Fruit fly (Drosophila melanogaster): ENCODE measurements around the gene Cyp4e3.

Cyp4e3 gene

dm6 chr2L:9757990-9758814 lies 8.3 kb upstream of the Cyp4e3 start, which contains the start of gene zf30C (continued):
- TF ChIP-seq CG10669 (GFP tag; optimal IDR thresholded peaks at IDR 0.05) (peak; percentile 73), svp (GFP tag) (peak; percentile 96), Sox102F (GFP tag; optimal IDR thresholded peaks at IDR 0.05) (peak; percentile 87), CG6808 (GFP tag; optimal IDR thresholded peaks at IDR 0.05) (peak; percentile 54), Eip75B (GFP tag; optimal IDR thresholded peaks at IDR 0.05) (peak; percentile 91), CG6792 (GFP tag; optimal IDR thresholded peaks at IDR 0.05) (peak; percentile 83), Smox (GFP tag; optimal IDR thresholded peaks at IDR 0.05) (peak; percentile 87), CG8119 (GFP tag; IDR thresholded peaks at IDR 0.05) (peak; percentile 73), eg (GFP tag; IDR thresholded peaks at IDR 0.05) (peak; percentile 92), CG11902 (GFP tag; optimal IDR thresholded peaks at IDR 0.05) (peak; percentile 86), acj6 (GFP tag; optimal IDR thresholded peaks at IDR 0.05) (peak; percentile 90), CG10631 (GFP tag; optimal IDR thresholded peaks at IDR 0.05) (peak; percentile 91), topi (GFP tag; optimal IDR thresholded peaks at IDR 0.05) (peak; percentile 88), Hr38 (GFP tag; optimal IDR thresholded peaks at IDR 0.05) (peak; percentile 91), CG11762 (GFP tag; optimal IDR thresholded peaks at IDR 0.05; ENCODE audit: insufficient read depth) (peak; percentile 72), CG6276 (GFP tag; optimal IDR thresholded peaks at IDR 0.05) (peak; percentile 67), dac (GFP tag; optimal IDR thresholded peaks at IDR 0.05) (peak; percentile 81), CG1621 (tag; optimal IDR thresholded peaks at IDR 0.05) (peak; percentile 58), achi (GFP tag; optimal IDR thresholded peaks at IDR 0.05) (peak; percentile 90), esn (GFP tag; optimal IDR thresholded peaks at IDR 0.05) (peak; percentile 93), CG3032 (tag; optimal IDR thresholded peaks at IDR 0.05) (peak; percentile 65), Sox15 (GFP tag; optimal IDR thresholded peaks at IDR 0.05) (peak; percentile 80), Ets96B (tag; optimal IDR thresholded peaks at IDR 0.05) (peak; percentile 64), net (GFP tag; optimal IDR thresholded peaks at IDR 0.05) (peak; percentile 86), CG16779 (tag; optimal IDR thresholded peaks at IDR 0.05) (peak; percentile 57), ss (GFP tag; optimal IDR thresholded peaks at IDR 0.05) (peak in 1 of 2 experiments; percentile 50), CG3919 (GFP tag; optimal IDR thresholded peaks at IDR 0.05) (peak; percentile 96), CG6163 (GFP tag; IDR thresholded peaks at IDR 0.05) (peak; percentile 93), lz (GFP tag; optimal IDR thresholded peaks at IDR 0.05) (peak; percentile 92), Eip93F (GFP tag; optimal IDR thresholded peaks at IDR 0.05) (peak; percentile 23), Hr39 (GFP tag; optimal IDR thresholded peaks at IDR 0.05) (peak; percentile 95), CG4318 (GFP tag; optimal IDR thresholded peaks at IDR 0.05) (peak; percentile 73), CG9139 (GFP tag; optimal IDR thresholded peaks at IDR 0.05) (no peak), CG7368 (GFP tag; optimal IDR thresholded peaks at IDR 0.05) (peak; percentile 86), CG32006 (GFP tag; optimal IDR thresholded peaks at IDR 0.05) (peak; percentile 85), CG8319 (GFP tag; optimal IDR thresholded peaks at IDR 0.05) (peak; percentile 86), CG34406 (GFP tag; optimal IDR thresholded peaks at IDR 0.05) (peak; percentile 74), CG6854 (GFP tag; optimal IDR thresholded peaks at IDR 0.05) (no peak), Gug (GFP tag; IDR thresholded peaks at IDR 0.05) (peak; percentile 67), vri (GFP tag; optimal IDR thresholded peaks at IDR 0.05) (peak; percentile 84), Met (GFP tag; optimal IDR thresholded peaks at IDR 0.05) (peak; percentile 89)

- TF ChIP-seq CG32006 (GFP tag; optimal IDR thresholded peaks at IDR 0.05) (peak; percentile 34), fd85E (GFP tag; optimal IDR thresholded peaks at IDR 0.05) (no peak), CG6854 (GFP tag; optimal IDR thresholded peaks at IDR 0.05) (no peak), achi (GFP tag; optimal IDR thresholded peaks at IDR 0.05) (no peak), cyc (GFP tag; optimal IDR thresholded peaks at IDR 0.05) (no peak), CG6163 (GFP tag; IDR thresholded peaks at IDR 0.05) (no peak), CG6792 (GFP tag; optimal IDR thresholded peaks at IDR 0.05) (no peak), ss (GFP tag; optimal IDR thresholded peaks at IDR 0.05) (peak in 1 of 2 experiments; percentile 19), svp (GFP tag) (peak; percentile 62), lz (GFP tag; optimal IDR thresholded peaks at IDR 0.05) (no peak), CG10669 (GFP tag; optimal IDR thresholded peaks at IDR 0.05) (peak; percentile 5), Met (GFP tag; optimal IDR thresholded peaks at IDR 0.05) (no peak), Eip78C (GFP tag) (peak; percentile 70), CG11294 (GFP tag; IDR thresholded peaks at IDR 0.05) (no peak), dac (GFP tag; optimal IDR thresholded peaks at IDR 0.05) (no peak), Ets96B (tag; optimal IDR thresholded peaks at IDR 0.05) (peak; percentile 21), CG7368 (GFP tag; optimal IDR thresholded peaks at IDR 0.05) (no peak), Ets21C (GFP tag; optimal IDR thresholded peaks at IDR 0.05) (no peak), CG9139 (GFP tag; optimal IDR thresholded peaks at IDR 0.05) (no peak), Lpt (GFP tag; optimal IDR thresholded peaks at IDR 0.05) (no peak), CG8319 (GFP tag; optimal IDR thresholded peaks at IDR 0.05) (no peak)
Measured at dm6 chr2L:9754817-9755216, 4.9 kb upstream of the Cyp4e3 start.

Data from whole organism, prepupa.